Fruit fly (Drosophila melanogaster): Measurements from ENCODE around the gene Art9.

Art9 gene

DNA sequence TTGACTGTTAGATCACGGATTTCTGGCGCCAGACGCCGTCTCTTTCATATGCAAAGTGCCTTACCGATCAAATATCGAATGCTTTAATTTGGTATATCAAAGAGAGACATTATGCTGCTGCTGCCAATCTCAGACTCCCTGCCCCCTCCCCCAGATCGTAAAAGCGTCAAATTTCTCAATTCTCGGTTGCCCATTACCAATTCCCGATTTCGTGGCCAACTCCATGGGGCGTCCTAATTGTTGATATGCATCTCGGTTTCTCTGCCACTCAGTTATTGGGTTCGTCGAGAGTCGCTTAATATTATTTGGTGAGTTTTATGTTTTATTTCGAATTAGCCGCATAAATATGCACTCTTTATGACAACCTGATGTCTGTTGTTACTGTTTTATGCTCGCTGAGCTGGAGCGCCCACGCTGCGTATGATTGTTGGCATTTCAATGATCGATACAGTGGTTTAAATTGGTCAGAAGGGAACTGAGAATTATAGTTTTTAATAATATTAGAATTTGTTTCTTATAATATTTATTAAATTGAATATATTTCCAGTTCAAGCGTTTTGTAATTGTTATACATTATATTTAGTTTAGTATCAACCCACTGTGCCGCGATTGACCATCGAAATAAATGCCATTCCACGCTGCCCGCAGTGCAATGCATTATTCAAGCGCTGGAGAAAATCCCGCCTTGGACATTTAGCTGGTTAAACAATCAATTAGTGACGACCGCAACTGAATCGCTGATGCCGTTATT is 35.7 kb downstream of the Art9 start:
- TF ChIP-seq usp (GFP tag; optimal IDR thresholded peaks at IDR 0.05) (no peak), Dll (optimal IDR thresholded peaks at IDR 0.05) (no peak), CG8478 (optimal IDR thresholded peaks at IDR 0.05) (no peak), psq (optimal IDR thresholded peaks at IDR 0.05) (no peak), pan (optimal IDR thresholded peaks at IDR 0.05) (no peak), EcR (GFP tag; optimal IDR thresholded peaks at IDR 0.05) (no peak)

DNA sequence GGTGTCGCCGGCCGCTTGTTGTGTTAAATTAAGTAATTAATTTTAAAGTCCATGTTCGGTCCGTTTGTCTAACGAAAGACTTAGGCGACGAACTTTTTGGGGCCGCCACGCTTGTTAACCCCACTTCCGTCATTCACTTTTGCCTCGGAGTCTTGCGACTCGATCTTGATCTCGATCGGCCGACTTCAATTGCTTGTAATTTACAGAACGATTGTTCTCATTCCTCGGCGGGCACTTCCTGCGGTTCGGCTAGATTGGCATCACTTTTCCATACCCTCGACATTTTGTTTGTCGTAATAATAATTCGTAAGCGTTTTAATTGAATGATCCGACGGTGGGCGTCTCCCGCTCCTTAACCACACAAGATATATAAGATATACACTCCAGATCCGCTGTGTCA is 36.5 kb downstream of the Art9 start:
- TF ChIP-seq Dll (optimal IDR thresholded peaks at IDR 0.05) = no peak
- no peak for TF ChIP-seq psq (optimal IDR thresholded peaks at IDR 0.05)
- TF ChIP-seq EcR (GFP tag; optimal IDR thresholded peaks at IDR 0.05) = no peak
- no peak for TF ChIP-seq usp (GFP tag; optimal IDR thresholded peaks at IDR 0.05)
- no peak for TF ChIP-seq CG8478 (optimal IDR thresholded peaks at IDR 0.05)
- TF ChIP-seq pan (optimal IDR thresholded peaks at IDR 0.05) = no peak

DNA sequence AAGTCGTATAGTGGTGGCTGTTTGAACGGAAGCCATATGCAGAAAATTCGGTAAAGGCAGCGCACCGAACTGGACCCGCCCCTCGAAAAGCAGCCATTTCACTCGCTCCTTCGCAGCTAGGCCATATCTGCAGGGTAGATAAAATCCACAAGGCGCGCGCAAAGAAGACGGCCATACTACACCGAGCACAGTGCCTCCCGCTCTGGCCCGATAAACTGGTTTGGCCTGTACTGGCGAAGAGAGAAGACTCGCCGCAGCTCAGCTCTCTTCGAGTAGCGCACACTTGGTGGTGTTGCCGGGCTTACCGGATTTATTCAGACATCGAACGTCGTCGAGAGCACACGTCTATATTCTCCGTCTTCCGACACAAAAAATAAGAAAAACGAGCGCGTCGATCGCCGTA is 41.7 kb downstream of the Art9 start, which contains the start of gene ems:
Gene ems, plus strand, starts transcription at position 311 of the 403 bp plus-strand sequence.
- TF ChIP-seq CG8478 (optimal IDR thresholded peaks at IDR 0.05) (peak; percentile 90), EcR (GFP tag; optimal IDR thresholded peaks at IDR 0.05) (no peak), usp (GFP tag; optimal IDR thresholded peaks at IDR 0.05) (no peak), psq (optimal IDR thresholded peaks at IDR 0.05) (no peak), pan (optimal IDR thresholded peaks at IDR 0.05) (no peak), Dll (optimal IDR thresholded peaks at IDR 0.05) (peak; percentile 15)

DNA sequence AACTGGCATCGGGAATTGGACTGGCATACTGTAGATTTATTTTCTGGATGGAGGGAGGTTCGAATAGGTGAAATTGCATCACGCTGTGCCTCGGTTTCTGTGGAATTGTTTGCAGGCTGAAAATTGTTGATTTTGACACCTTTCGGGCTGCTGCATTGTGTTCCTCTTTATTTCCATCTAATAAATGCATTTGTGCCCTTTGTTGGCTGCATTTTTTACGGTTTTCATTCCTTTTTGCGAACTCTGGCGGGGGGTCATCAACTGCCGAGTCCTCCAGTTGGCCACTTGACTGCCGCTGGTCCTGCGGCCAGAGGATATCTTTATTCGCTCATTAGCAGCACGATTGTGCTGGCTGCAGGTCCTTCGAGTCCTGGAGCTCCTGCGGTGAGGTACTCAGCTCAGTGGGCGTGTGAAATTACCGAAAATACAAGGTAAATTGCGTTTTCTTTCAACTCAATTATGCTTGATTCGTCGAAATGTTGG is 43.5 kb downstream of the Art9 start:
- TF ChIP-seq Dll (optimal IDR thresholded peaks at IDR 0.05) = no peak
- no peak for TF ChIP-seq usp (GFP tag; optimal IDR thresholded peaks at IDR 0.05)
- TF ChIP-seq EcR (GFP tag; optimal IDR thresholded peaks at IDR 0.05) = no peak
- no peak for TF ChIP-seq pan (optimal IDR thresholded peaks at IDR 0.05)
- no peak for TF ChIP-seq psq (optimal IDR thresholded peaks at IDR 0.05)
- TF ChIP-seq CG8478 (optimal IDR thresholded peaks at IDR 0.05) = no peak

DNA sequence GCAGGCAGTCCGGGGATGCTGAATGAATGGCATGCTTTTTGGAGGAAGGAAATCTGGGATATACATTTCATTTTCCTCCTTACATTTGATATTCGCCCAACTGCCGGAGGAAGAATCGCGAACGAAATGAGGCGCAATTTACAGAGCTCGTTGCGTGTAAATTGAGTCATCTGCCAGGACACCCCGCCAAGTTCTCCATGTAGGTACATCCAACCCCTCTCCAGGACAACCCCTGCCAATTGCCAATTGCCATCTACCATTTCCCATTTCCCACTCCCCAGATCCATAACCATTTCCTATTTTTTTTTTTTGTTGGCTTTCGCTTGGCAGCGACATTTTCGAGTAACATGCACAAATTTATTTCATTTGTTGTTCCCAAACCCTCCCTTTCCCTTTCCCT is 46.4 kb downstream of the Art9 start:
- TF ChIP-seq CG8478 (optimal IDR thresholded peaks at IDR 0.05) (no peak), psq (optimal IDR thresholded peaks at IDR 0.05) (no peak), EcR (GFP tag; optimal IDR thresholded peaks at IDR 0.05) (no peak), Dll (optimal IDR thresholded peaks at IDR 0.05) (no peak), pan (optimal IDR thresholded peaks at IDR 0.05) (no peak), usp (GFP tag; optimal IDR thresholded peaks at IDR 0.05) (no peak)

DNA sequence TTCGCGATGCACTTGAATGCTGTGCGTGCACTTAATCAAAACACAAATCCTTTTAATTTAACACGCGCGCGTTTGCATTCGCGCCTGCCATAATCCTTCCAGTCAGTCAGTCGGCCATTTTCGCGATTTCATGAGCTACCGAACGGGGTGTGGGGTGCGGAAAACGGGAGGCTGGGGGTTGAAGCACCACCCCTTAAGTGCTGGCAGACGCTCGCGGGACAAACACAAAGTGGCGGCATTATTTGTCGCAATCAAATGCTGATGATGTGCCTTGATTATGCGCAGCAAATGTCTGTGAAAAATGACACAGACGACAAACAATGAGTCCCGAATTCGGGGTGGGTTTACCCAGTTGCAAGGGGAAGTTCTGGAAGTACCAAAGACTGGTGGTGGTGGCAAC is 47.7 kb downstream of the Art9 start:
- TF ChIP-seq Dll (optimal IDR thresholded peaks at IDR 0.05) (no peak), EcR (GFP tag; optimal IDR thresholded peaks at IDR 0.05) (no peak), usp (GFP tag; optimal IDR thresholded peaks at IDR 0.05) (no peak)

DNA sequence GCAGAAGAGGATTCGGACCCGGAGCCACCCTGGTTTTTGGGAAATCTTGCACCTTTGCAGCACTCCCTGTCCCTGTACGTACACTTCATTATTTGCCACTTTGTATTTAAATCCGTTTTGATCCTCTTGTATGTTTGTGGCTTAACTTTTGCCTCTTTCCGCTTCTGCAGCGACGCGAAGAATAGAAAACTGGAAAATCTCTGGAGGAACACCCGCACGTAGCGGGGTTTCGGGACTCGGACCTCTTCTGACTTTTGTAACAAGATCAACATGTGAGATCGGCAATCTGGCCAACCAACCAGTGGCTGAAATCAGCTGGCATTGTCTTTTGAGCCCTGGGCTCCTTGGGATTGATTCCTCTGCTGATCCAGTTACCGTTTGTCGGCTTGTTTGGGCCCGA is 48.5 kb downstream of the Art9 start:
- TF ChIP-seq pan (optimal IDR thresholded peaks at IDR 0.05) (no peak), psq (optimal IDR thresholded peaks at IDR 0.05) (no peak), EcR (GFP tag; optimal IDR thresholded peaks at IDR 0.05) (no peak), Dll (optimal IDR thresholded peaks at IDR 0.05) (no peak), CG8478 (optimal IDR thresholded peaks at IDR 0.05) (no peak)

DNA sequence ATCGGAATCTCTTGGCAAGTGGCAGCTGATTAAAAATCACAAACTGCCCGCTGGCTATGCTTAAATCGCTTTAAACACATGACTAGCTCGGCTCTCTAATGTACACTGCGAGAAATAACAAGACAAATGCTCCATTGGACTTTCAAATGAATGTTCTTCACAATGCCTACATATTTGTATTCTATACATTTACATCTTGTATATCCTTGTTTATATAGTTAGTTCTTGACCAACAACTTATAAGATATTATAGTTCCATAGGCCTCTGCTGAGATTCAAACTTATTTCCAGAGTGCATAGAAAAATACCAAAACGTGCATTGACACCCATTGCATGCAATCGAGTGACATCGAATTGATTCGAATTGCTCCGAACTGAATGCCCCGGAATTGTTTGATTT is 50.4 kb downstream of the Art9 start:
- no peak for TF ChIP-seq CG8478 (optimal IDR thresholded peaks at IDR 0.05)
- no peak for TF ChIP-seq Dll (optimal IDR thresholded peaks at IDR 0.05)
- no peak for TF ChIP-seq psq (optimal IDR thresholded peaks at IDR 0.05)
- TF ChIP-seq pan (optimal IDR thresholded peaks at IDR 0.05) = no peak
- TF ChIP-seq EcR (GFP tag; optimal IDR thresholded peaks at IDR 0.05) = no peak
- TF ChIP-seq usp (GFP tag; optimal IDR thresholded peaks at IDR 0.05) = no peak

All from whole organism.